Worm (Caenorhabditis elegans) whole organism, L4 larva: ENCODE measurements around the gene K05B2.2.

Source experiments
- arid-1 ChIP-seq: fragments of 200-800 bp; sonication (Bioruptor generic); conservative IDR thresholded peaks from 2 replicates; pipeline ENCODE4 v1.3.6; 2022; ENCODE audit warnings: missing genetic modification reagents, missing genetic modification characterization, missing compliant biosample characterization
- ceh-28 ChIP-seq: fragments of 150-350 bp; optimal IDR thresholded peaks from 2 replicates; lab custom pipeline; 2014; ENCODE audit warnings: missing biosample characterization, missing genetic modification reagents, missing genetic modification characterization
- nhr-111 ChIP-seq: fragments of 200-800 bp; sonication (Bioruptor generic); optimal IDR thresholded peaks from 2 replicates; lab custom pipeline; 2018; ENCODE audit warnings: mild to moderate bottlenecking, missing genetic modification characterization, missing compliant biosample characterization
- nhr-28 ChIP-seq: fragments of 150-350 bp; optimal IDR thresholded peaks from 2 replicates; lab custom pipeline; 2014; ENCODE audit warnings: missing biosample characterization, missing genetic modification characterization

DNA sequence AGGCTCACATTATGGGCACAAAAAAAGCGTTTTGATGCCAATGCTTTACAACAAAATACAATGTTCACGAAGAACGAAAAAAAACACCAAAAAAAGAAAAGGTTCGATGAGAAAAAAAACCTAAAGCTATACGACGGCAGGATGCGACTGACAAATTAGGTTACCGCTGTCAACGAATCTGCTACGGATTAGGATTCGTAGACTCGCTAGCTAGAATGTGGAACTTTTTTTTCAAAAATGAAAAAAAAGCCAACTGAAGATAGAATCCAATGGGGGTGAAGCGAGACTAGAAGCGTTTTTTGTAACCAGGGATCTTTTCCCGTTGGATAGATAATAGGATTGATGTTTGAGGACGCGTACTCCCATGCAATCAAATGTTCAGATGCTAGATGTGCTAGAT lies 3.9 kb upstream of the K05B2.2 start:
- TF ChIP-seq nhr-28 (no peak), ceh-28 (tag; lab: Kevin White, UChicago) (no peak), arid-1 (GFP tag; lab: Robert Waterston, UW) (no peak), nhr-111 (GFP tag; lab: Kevin White, UChicago) (no peak)
